Worm (Caenorhabditis elegans): ENCODE results near the gene Y116A8B.1.

The Y116A8B.1 gene

ce11 chrIV:17191791-17192190 is 24.4 kb upstream of the Y116A8B.1 start, which contains the start of gene flp-17:
Gene flp-17 (minus strand): TSS chrIV:17191891.
- TF ChIP-seq alr-1 (tag; optimal IDR thresholded peaks at IDR 0.05) (no peak), peb-1 (tag; optimal IDR thresholded peaks at IDR 0.05) (no peak), ztf-1 (GFP tag; conservative IDR thresholded peaks at IDR 0.05) (no peak), fos-1 (tag; optimal IDR thresholded peaks at IDR 0.05) (no peak), R02D3.7 (tag; optimal IDR thresholded peaks at IDR 0.05) (no peak), unc-62 (GFP tag; optimal IDR thresholded peaks at IDR 0.05) (no peak), zag-1 (tag; optimal IDR thresholded peaks at IDR 0.05) (no peak), lin-13 (GFP tag; optimal IDR thresholded peaks at IDR 0.05) (no peak), aly-2 (tag; optimal IDR thresholded peaks at IDR 0.05) (no peak), crh-2 (tag; optimal IDR thresholded peaks at IDR 0.05) (no peak), lsy-2 (tag; optimal IDR thresholded peaks at IDR 0.05) (no peak)

ce11 chrIV:17193491-17193890 is 22.7 kb upstream of the Y116A8B.1 start:
- TF ChIP-seq lin-39 (tag; optimal IDR thresholded peaks at IDR 0.05) = no peak
- no peak for TF ChIP-seq zag-1 (tag; optimal IDR thresholded peaks at IDR 0.05)
- no peak for TF ChIP-seq nhr-129 (tag; optimal IDR thresholded peaks at IDR 0.05)
- TF ChIP-seq mab-5 (tag; optimal IDR thresholded peaks at IDR 0.05) = no peak

ce11 chrIV:17199706-17200105 is 16.4 kb upstream of the Y116A8B.1 start:
- no peak for TF ChIP-seq ztf-1 (GFP tag; conservative IDR thresholded peaks at IDR 0.05)
- TF ChIP-seq ceh-16 (tag; optimal IDR thresholded peaks at IDR 0.05) = no peak
- no peak for TF ChIP-seq gmeb-1 (tag; optimal IDR thresholded peaks at IDR 0.05)
- no peak for TF ChIP-seq elt-1 (tag; optimal IDR thresholded peaks at IDR 0.05)
- TF ChIP-seq blmp-1 (tag; optimal IDR thresholded peaks at IDR 0.05; ENCODE audit: insufficient read depth) = no peak
- TF ChIP-seq mbf-1 (tag; optimal IDR thresholded peaks at IDR 0.05) = no peak
- no peak for TF ChIP-seq nhr-21 (tag; optimal IDR thresholded peaks at IDR 0.05)
- TF ChIP-seq lsy-2 (tag; optimal IDR thresholded peaks at IDR 0.05) = no peak
- no peak for TF ChIP-seq lin-11 (tag; optimal IDR thresholded peaks at IDR 0.05)
- no peak for TF ChIP-seq aly-2 (tag; optimal IDR thresholded peaks at IDR 0.05)
- no peak for TF ChIP-seq zag-1 (tag; optimal IDR thresholded peaks at IDR 0.05)
- TF ChIP-seq C34F6.9 (tag; optimal IDR thresholded peaks at IDR 0.05) = no peak
- no peak for TF ChIP-seq Y55F3AM.14 (GFP tag; optimal IDR thresholded peaks at IDR 0.05)
- no peak for TF ChIP-seq nhr-23 (tag; optimal IDR thresholded peaks at IDR 0.05)
- no peak for TF ChIP-seq elt-3 (tag; optimal IDR thresholded peaks at IDR 0.05)
- no peak for TF ChIP-seq ama-1 (optimal IDR thresholded peaks at IDR 0.05)
- no peak for TF ChIP-seq unc-39 (tag; optimal IDR thresholded peaks at IDR 0.05)
- TF ChIP-seq fos-1 (tag; optimal IDR thresholded peaks at IDR 0.05) = no peak

- TF ChIP-seq gmeb-1 (tag; optimal IDR thresholded peaks at IDR 0.05) (no peak), F13H6.1 (tag; optimal IDR thresholded peaks at IDR 0.05) (no peak), nhr-77 (tag; optimal IDR thresholded peaks at IDR 0.05) (no peak), alr-1 (tag; optimal IDR thresholded peaks at IDR 0.05) (no peak), blmp-1 (tag; optimal IDR thresholded peaks at IDR 0.05; ENCODE audit: insufficient read depth) (no peak), ztf-1 (GFP tag; conservative IDR thresholded peaks at IDR 0.05) (no peak), elt-1 (tag; optimal IDR thresholded peaks at IDR 0.05) (no peak), peb-1 (tag; optimal IDR thresholded peaks at IDR 0.05) (no peak), crh-2 (tag; optimal IDR thresholded peaks at IDR 0.05) (no peak), mbf-1 (tag; optimal IDR thresholded peaks at IDR 0.05) (no peak), nhr-6 (tag; optimal IDR thresholded peaks at IDR 0.05) (no peak), nhr-129 (tag; optimal IDR thresholded peaks at IDR 0.05) (no peak), lsy-2 (tag; optimal IDR thresholded peaks at IDR 0.05) (no peak)
These were observed 9.4 kb upstream of the Y116A8B.1 start, which contains the start of gene cnnm-1 for ce11 chrIV:17206745-17207144. Gene cnnm-1 (minus strand): TSS chrIV:17206845.

ce11 chrIV:17207864-17208263 is 8.3 kb upstream of the Y116A8B.1 start:
- TF ChIP-seq C34F6.9 (tag; optimal IDR thresholded peaks at IDR 0.05) (no peak), nhr-23 (tag; optimal IDR thresholded peaks at IDR 0.05) (no peak), nhr-77 (tag; optimal IDR thresholded peaks at IDR 0.05) (no peak), lin-11 (tag; optimal IDR thresholded peaks at IDR 0.05) (no peak), F13H6.1 (tag; optimal IDR thresholded peaks at IDR 0.05) (no peak), blmp-1 (tag; optimal IDR thresholded peaks at IDR 0.05; ENCODE audit: insufficient read depth) (no peak), sma-9 (GFP tag; optimal IDR thresholded peaks at IDR 0.05) (no peak), sma-9 (tag; optimal IDR thresholded peaks at IDR 0.05) (no peak), ztf-1 (GFP tag; conservative IDR thresholded peaks at IDR 0.05) (no peak), Y55F3AM.14 (GFP tag; optimal IDR thresholded peaks at IDR 0.05) (no peak), zag-1 (tag; optimal IDR thresholded peaks at IDR 0.05) (no peak), nhr-6 (tag; optimal IDR thresholded peaks at IDR 0.05) (no peak), mab-5 (tag; optimal IDR thresholded peaks at IDR 0.05) (no peak), elt-1 (tag; optimal IDR thresholded peaks at IDR 0.05) (no peak), fos-1 (tag; optimal IDR thresholded peaks at IDR 0.05) (no peak), skn-1 (tag; optimal IDR thresholded peaks at IDR 0.05) (no peak), sem-4 (tag; optimal IDR thresholded peaks at IDR 0.05) (no peak), nhr-25 (tag; optimal IDR thresholded peaks at IDR 0.05) (no peak), R02D3.7 (tag; optimal IDR thresholded peaks at IDR 0.05) (no peak), unc-55 (GFP tag; optimal IDR thresholded peaks at IDR 0.05) (no peak), nhr-129 (tag; optimal IDR thresholded peaks at IDR 0.05) (no peak)

All from whole organism, L2 larva.